Worm (Caenorhabditis elegans) whole organism, mixed stage, embryonic: ENCODE results near the gene F08F1.3.

Experiments used
- elt-1 ChIP-seq: sonication (generic microtip); optimal IDR thresholded peaks from 2 replicates; lab custom pipeline; 2017; ENCODE audit warnings: missing genetic modification characterization, mild to moderate bottlenecking, missing compliant biosample characterization, antibody characterized with exemption, moderate library complexity, borderline replicate concordance; ENCODE audit not compliant: insufficient read depth
- lsy-2 ChIP-seq: fragments of 150-350 bp; optimal IDR thresholded peaks from 2 replicates; lab custom pipeline; 2014; ENCODE audit warnings: missing biosample characterization, missing genetic modification characterization
- nhr-12 ChIP-seq: fragments of 150-350 bp; optimal IDR thresholded peaks from 2 replicates; lab custom pipeline; 2014; ENCODE audit warnings: missing biosample characterization, missing genetic modification characterization
- unc-39 ChIP-seq: fragments of 150-350 bp; optimal IDR thresholded peaks from 2 replicates; lab custom pipeline; 2014; ENCODE audit warnings: missing biosample characterization, missing genetic modification characterization
- unc-62 ChIP-seq: fragments of 150-350 bp; optimal IDR thresholded peaks from 2 replicates; lab custom pipeline; 2014; ENCODE audit warnings: missing biosample characterization, missing genetic modification reagents, missing genetic modification characterization

DNA sequence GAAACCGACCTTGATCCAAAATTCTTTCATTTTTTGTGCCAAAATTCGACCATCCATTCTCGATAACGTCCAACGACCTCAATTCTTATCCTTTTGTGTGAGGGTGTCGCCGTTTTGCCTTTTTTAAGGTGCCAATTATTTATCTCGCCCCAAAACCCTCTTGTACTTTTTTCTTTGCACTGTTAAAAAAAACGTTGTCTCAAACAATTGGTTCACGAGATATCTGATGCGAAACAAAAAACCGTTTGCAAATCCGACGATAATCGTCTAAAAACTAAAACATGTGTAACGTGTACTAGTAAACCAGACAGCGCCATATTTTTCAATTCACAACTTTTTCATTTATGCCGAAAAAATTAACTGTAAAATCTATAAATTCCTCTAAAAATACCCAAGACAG lies 28.7 kb downstream of the F08F1.3 start, which contains the start of gene F16F9.3:
- TF ChIP-seq unc-62 (GFP tag; lab: Kevin White, UChicago) (no peak), elt-1 (tag; lab: Kevin White, UChicago) (no peak), lsy-2 (tag; lab: Kevin White, UChicago) (no peak), nhr-12 (no peak), unc-39 (no peak)
